Fruit fly (Drosophila melanogaster): ENCODE results near the gene pdgy.

The pdgy gene

dm6 chrX:14892303-14892702 is 61.0 kb downstream of the pdgy start (continued):
- TF ChIP-seq Hr39 (GFP tag; optimal IDR thresholded peaks at IDR 0.05) (peak; percentile 42), CG16779 (tag; optimal IDR thresholded peaks at IDR 0.05) (no peak), Sox14 (GFP tag; optimal IDR thresholded peaks at IDR 0.05) (no peak), Gug (GFP tag; IDR thresholded peaks at IDR 0.05) (0 out of 2 replicates have a peak, but pooled peaks have one; percentile 12), esn (GFP tag; optimal IDR thresholded peaks at IDR 0.05) (peak; percentile 30), CG8632 (GFP tag; optimal IDR thresholded peaks at IDR 0.05) (peak; percentile 12), Smox (GFP tag; optimal IDR thresholded peaks at IDR 0.05) (peak; percentile 37)

dm6 chrX:14885554-14885953 is 67.8 kb downstream of the pdgy start:
- TF ChIP-seq eg (GFP tag; IDR thresholded peaks at IDR 0.05) (no peak), Sox102F (GFP tag; optimal IDR thresholded peaks at IDR 0.05) (no peak), fkh (GFP tag; optimal IDR thresholded peaks at IDR 0.05) (peak; percentile 25), Hr38 (GFP tag; optimal IDR thresholded peaks at IDR 0.05) (no peak)

- TF ChIP-seq Ets21C (GFP tag; optimal IDR thresholded peaks at IDR 0.05), result no peak
- no peak for TF ChIP-seq Hr38 (GFP tag; optimal IDR thresholded peaks at IDR 0.05)
- TF ChIP-seq Smox (GFP tag; optimal IDR thresholded peaks at IDR 0.05), result no peak
- peak; percentile 67 for TF ChIP-seq CG32006 (GFP tag; optimal IDR thresholded peaks at IDR 0.05)
- peak; percentile 65 for TF ChIP-seq Eip78C (GFP tag)
- peak; percentile 4 for TF ChIP-seq CG34406 (GFP tag; optimal IDR thresholded peaks at IDR 0.05)
- 0 out of 3 replicates have a peak, but pooled peaks have one; percentile 30 for TF ChIP-seq CG8119 (GFP tag; IDR thresholded peaks at IDR 0.05)
- TF ChIP-seq acj6 (GFP tag; optimal IDR thresholded peaks at IDR 0.05), result no peak
- TF ChIP-seq fd59A (GFP tag; optimal IDR thresholded peaks at IDR 0.05), result no peak
- no peak for TF ChIP-seq pdm3 (GFP tag; optimal IDR thresholded peaks at IDR 0.05)
- no peak for TF ChIP-seq fd85E (GFP tag; optimal IDR thresholded peaks at IDR 0.05)
- peak; percentile 46 for TF ChIP-seq Hr4 (GFP tag; optimal IDR thresholded peaks at IDR 0.05)
- peak; percentile 1 for TF ChIP-seq dac (GFP tag; optimal IDR thresholded peaks at IDR 0.05)
- no peak for TF ChIP-seq CG10669 (GFP tag; optimal IDR thresholded peaks at IDR 0.05)
- no peak for TF ChIP-seq CG11902 (GFP tag; optimal IDR thresholded peaks at IDR 0.05)
- TF ChIP-seq Sox15 (GFP tag; optimal IDR thresholded peaks at IDR 0.05), result no peak
- TF ChIP-seq salr (GFP tag; optimal IDR thresholded peaks at IDR 0.05), result no peak
- TF ChIP-seq cyc (GFP tag; optimal IDR thresholded peaks at IDR 0.05), result no peak
- peak; percentile 21 for TF ChIP-seq CG4318 (GFP tag; optimal IDR thresholded peaks at IDR 0.05)
- no peak for TF ChIP-seq Ets96B (tag; optimal IDR thresholded peaks at IDR 0.05)
- peak; percentile 16 for TF ChIP-seq OdsH (GFP tag; optimal IDR thresholded peaks at IDR 0.05)
- no peak for TF ChIP-seq ss (GFP tag; optimal IDR thresholded peaks at IDR 0.05)
Measured at dm6 chrX:14883993-14884392, 69.3 kb downstream of the pdgy start.
